In genomic region chrV:8300935-8301535, ce11 we compare ENCODE assay signal across 5 worm cellular contexts.
TF ChIP-seq lines count a peak whose summit lies in the region.

TSS of gene W02D7.6 (minus strand) at chrV:8301507.

TF ChIP-seq in whole organism, L1 larva, 84 proteins besides CTCF, POLR2A, EP300 and RAD21 (continued from another document and continues in another):
- no peak for TF ChIP-seq Y116A8C.19 (tag; optimal IDR thresholded peaks at IDR 0.05; lab: Kevin White, UChicago; ENCODE audit: borderline replicate concordance)
- no peak for TF ChIP-seq skn-1 (tag; optimal IDR thresholded peaks at IDR 0.05; lab: Kevin White, UChicago)
- TF ChIP-seq nhr-20 (tag; optimal IDR thresholded peaks at IDR 0.05; lab: Kevin White, UChicago): no peak
- no peak for TF ChIP-seq aly-2 (tag; optimal IDR thresholded peaks at IDR 0.05; lab: Kevin White, UChicago)
- TF ChIP-seq nhr-85 (tag; lab: Kevin White, UChicago): no peak
- no peak for TF ChIP-seq jun-1 (tag; optimal IDR thresholded peaks at IDR 0.05; lab: Kevin White, UChicago)
- TF ChIP-seq egl-13 (tag; optimal IDR thresholded peaks at IDR 0.05; lab: Kevin White, UChicago): no peak
- TF ChIP-seq snu-23 (GFP tag; optimal IDR thresholded peaks at IDR 0.05; lab: Kevin White, UChicago): peak; percentile 3
- no peak for TF ChIP-seq vab-15 (tag; optimal IDR thresholded peaks at IDR 0.05; lab: Kevin White, UChicago)
- TF ChIP-seq ztf-4 (tag; optimal IDR thresholded peaks at IDR 0.05; lab: Kevin White, UChicago): no peak
- TF ChIP-seq pax-3 (tag; optimal IDR thresholded peaks at IDR 0.05; lab: Kevin White, UChicago): no peak
- TF ChIP-seq dpl-1 (GFP tag; optimal IDR thresholded peaks at IDR 0.05; lab: Kevin White, UChicago): peak in 2 of 3 experiments; percentile 13 to 57
- peak; percentile 25 for TF ChIP-seq nhr-47 (tag; optimal IDR thresholded peaks at IDR 0.05; lab: Kevin White, UChicago)
- no peak for TF ChIP-seq ztf-11 (tag; optimal IDR thresholded peaks at IDR 0.05; lab: Kevin White, UChicago)
- TF ChIP-seq C04F5.9 (tag; optimal IDR thresholded peaks at IDR 0.05; lab: Kevin White, UChicago): no peak
- no peak for TF ChIP-seq elt-3 (tag; optimal IDR thresholded peaks at IDR 0.05; lab: Kevin White, UChicago)
- TF ChIP-seq unc-86 (tag; optimal IDR thresholded peaks at IDR 0.05; lab: Kevin White, UChicago): no peak
- peak; percentile 12 for TF ChIP-seq nhr-90 (tag; optimal IDR thresholded peaks at IDR 0.05; lab: Kevin White, UChicago; ENCODE audit: poor library complexity)
- TF ChIP-seq nhr-237 (tag; optimal IDR thresholded peaks at IDR 0.05; lab: Kevin White, UChicago): no peak
- no peak for TF ChIP-seq fkh-4 (tag; optimal IDR thresholded peaks at IDR 0.05; lab: Kevin White, UChicago; ENCODE audit: borderline replicate concordance)
- TF ChIP-seq nhr-11 (tag; optimal IDR thresholded peaks at IDR 0.05; lab: Kevin White, UChicago): no peak
- no peak for TF ChIP-seq nhr-77 (tag; optimal IDR thresholded peaks at IDR 0.05; lab: Kevin White, UChicago)
- TF ChIP-seq unc-62 (GFP tag; optimal IDR thresholded peaks at IDR 0.05; lab: Kevin White, UChicago): no peak
- no peak for TF ChIP-seq swsn-7 (tag; optimal IDR thresholded peaks at IDR 0.05; lab: Kevin White, UChicago)
- TF ChIP-seq zag-1 (tag; optimal IDR thresholded peaks at IDR 0.05; lab: Kevin White, UChicago): no peak
- no peak for TF ChIP-seq rnt-1 (tag; optimal IDR thresholded peaks at IDR 0.05; lab: Kevin White, UChicago)
- TF ChIP-seq ceh-8 (GFP tag; optimal IDR thresholded peaks at IDR 0.05; lab: Kevin White, UChicago): no peak

TF ChIP-seq in whole organism, L2 larva, 48 proteins besides CTCF, POLR2A, EP300 and RAD21 (continued from another document):
- TF ChIP-seq nhr-237 (tag; optimal IDR thresholded peaks at IDR 0.05; lab: Kevin White, UChicago) (no peak), nhr-77 (tag; optimal IDR thresholded peaks at IDR 0.05; lab: Kevin White, UChicago) (no peak), mab-5 (tag; optimal IDR thresholded peaks at IDR 0.05; lab: Kevin White, UChicago) (no peak), lin-11 (tag; optimal IDR thresholded peaks at IDR 0.05; lab: Kevin White, UChicago) (no peak), crh-2 (tag; optimal IDR thresholded peaks at IDR 0.05; lab: Kevin White, UChicago) (peak; percentile 62), unc-39 (tag; optimal IDR thresholded peaks at IDR 0.05; lab: Kevin White, UChicago) (no peak), egl-27 (tag; optimal IDR thresholded peaks at IDR 0.05; lab: Kevin White, UChicago) (no peak), F13H6.1 (tag; optimal IDR thresholded peaks at IDR 0.05; lab: Kevin White, UChicago) (no peak), aly-2 (tag; optimal IDR thresholded peaks at IDR 0.05; lab: Kevin White, UChicago) (no peak), sem-4 (tag; optimal IDR thresholded peaks at IDR 0.05; lab: Kevin White, UChicago) (peak; percentile 13), fos-1 (tag; optimal IDR thresholded peaks at IDR 0.05; lab: Kevin White, UChicago) (no peak), ztf-4 (tag; optimal IDR thresholded peaks at IDR 0.05; lab: Kevin White, UChicago) (no peak), unc-62 (GFP tag; optimal IDR thresholded peaks at IDR 0.05; lab: Kevin White, UChicago) (no peak), ceh-16 (tag; optimal IDR thresholded peaks at IDR 0.05; lab: Kevin White, UChicago) (no peak), gmeb-1 (tag; optimal IDR thresholded peaks at IDR 0.05; lab: Kevin White, UChicago) (no peak)

TF ChIP-seq in whole organism, L3 larva, 47 proteins besides CTCF, POLR2A, EP300 and RAD21 (continued from another document):
- TF ChIP-seq aly-2 (tag; optimal IDR thresholded peaks at IDR 0.05; lab: Kevin White, UChicago): no peak

TF ChIP-seq in whole organism, L4 larva, 104 proteins besides CTCF, POLR2A, EP300 and RAD21 (continued from another document):
- TF ChIP-seq daf-16 (GFP tag; optimal IDR thresholded peaks at IDR 0.05; lab: Kevin White, UChicago): peak in 1 of 2 experiments; percentile 10
- no peak for TF ChIP-seq daf-16 (tag; optimal IDR thresholded peaks at IDR 0.05; lab: Kevin White, UChicago)
- peak; percentile 31 for TF ChIP-seq dpl-1 (GFP tag; optimal IDR thresholded peaks at IDR 0.05; lab: Kevin White, UChicago)
- TF ChIP-seq T20F7.1 (GFP tag; optimal IDR thresholded peaks at IDR 0.05; lab: Kevin White, UChicago): peak; percentile 75
- peak in 1 of 2 experiments; percentile 30 for TF ChIP-seq lsy-2 (tag; optimal IDR thresholded peaks at IDR 0.05; lab: Kevin White, UChicago)
- TF ChIP-seq ceh-32 (tag; optimal IDR thresholded peaks at IDR 0.05; lab: Kevin White, UChicago; ENCODE audit: poor library complexity): no peak
- peak; percentile 35 for TF ChIP-seq hlh-30 (tag; optimal IDR thresholded peaks at IDR 0.05; lab: Kevin White, UChicago; ENCODE audit: insufficient read depth)
- peak; percentile 7 for TF ChIP-seq nhr-111 (GFP tag; optimal IDR thresholded peaks at IDR 0.05; lab: Kevin White, UChicago)
- no peak for TF ChIP-seq jun-1 (tag; optimal IDR thresholded peaks at IDR 0.05; lab: Kevin White, UChicago)

TF ChIP-seq in whole organism, young adult, 124 proteins besides CTCF, POLR2A, EP300 and RAD21 (continued from another document):
- TF ChIP-seq athp-1 (tag; optimal IDR thresholded peaks at IDR 0.05; lab: Kevin White, UChicago) (peak; percentile 30), him-1 (tag; optimal IDR thresholded peaks at IDR 0.05; lab: Kevin White, UChicago) (no peak), snpc-3.4 (tag; optimal IDR thresholded peaks at IDR 0.05; lab: Kevin White, UChicago) (no peak), dpl-1 (GFP tag; optimal IDR thresholded peaks at IDR 0.05; lab: Kevin White, UChicago) (no peak), B0336.3 (GFP tag; IDR thresholded peaks at IDR 0.05; lab: Robert Waterston, UW) (peak; percentile 77), ceh-27 (GFP tag; optimal IDR thresholded peaks at IDR 0.05; lab: Kevin White, UChicago) (no peak), ZK185.1 (tag; optimal IDR thresholded peaks at IDR 0.05; lab: Kevin White, UChicago; ENCODE audit: poor library complexity, severe bottlenecking) (peak; percentile 1), ceh-79 (tag; optimal IDR thresholded peaks at IDR 0.05; lab: Kevin White, UChicago) (no peak), F52B5.7 (tag; optimal IDR thresholded peaks at IDR 0.05; lab: Kevin White, UChicago) (no peak), nfyb-1 (GFP tag; IDR thresholded peaks at IDR 0.05; lab: Robert Waterston, UW) (no peak), tbx-9 (tag; optimal IDR thresholded peaks at IDR 0.05; lab: Kevin White, UChicago; ENCODE audit: borderline replicate concordance) (no peak), let-526 (GFP tag; IDR thresholded peaks at IDR 0.05; lab: Robert Waterston, UW) (no peak), ceh-58 (GFP tag; IDR thresholded peaks at IDR 0.05; lab: Robert Waterston, UW) (no peak), tlf-1 (GFP tag; optimal IDR thresholded peaks at IDR 0.05; lab: Kevin White, UChicago) (no peak), ceh-40 (GFP tag; IDR thresholded peaks at IDR 0.05; lab: Robert Waterston, UW) (0 out of 2 replicates have a peak, but pooled peaks have one; percentile 39), F10E7.11 (tag; optimal IDR thresholded peaks at IDR 0.05; lab: Kevin White, UChicago) (no peak), egrh-3 (GFP tag; IDR thresholded peaks at IDR 0.05; lab: Robert Waterston, UW) (no peak), Y79H2A.3 (GFP tag; conservative IDR thresholded peaks at IDR 0.05; lab: Robert Waterston, UW) (no peak), snpc-1.1 (tag; optimal IDR thresholded peaks at IDR 0.05; lab: Kevin White, UChicago; ENCODE audit: insufficient read depth) (no peak), nhr-27 (tag; optimal IDR thresholded peaks at IDR 0.05; lab: Kevin White, UChicago) (no peak), pbrm-1 (GFP tag; IDR thresholded peaks at IDR 0.05; lab: Robert Waterston, UW) (peak; percentile 53; the same call in 1 of the 2 replicates), ama-1 (optimal IDR thresholded peaks at IDR 0.05; lab: Kevin White, UChicago) (peak; percentile 37), ama-1 (GFP tag; optimal IDR thresholded peaks at IDR 0.05; lab: Kevin White, UChicago) (peak in 1 of 2 experiments; percentile 52), nhr-120 (GFP tag; IDR thresholded peaks at IDR 0.05; lab: Robert Waterston, UW) (no peak), snpc-1.3 (tag; optimal IDR thresholded peaks at IDR 0.05; lab: Kevin White, UChicago; ENCODE audit: insufficient read depth) (no peak), ekl-4 (GFP tag; IDR thresholded peaks at IDR 0.05; lab: Robert Waterston, UW) (0 out of 2 replicates have a peak, but pooled peaks have one; percentile 19), F22D6.2 (tag; optimal IDR thresholded peaks at IDR 0.05; lab: Kevin White, UChicago) (no peak), lin-35 (GFP tag; optimal IDR thresholded peaks at IDR 0.05; lab: Kevin White, UChicago) (no peak), mel-28 (tag; optimal IDR thresholded peaks at IDR 0.05; lab: Kevin White, UChicago; ENCODE audit: borderline replicate concordance) (no peak), B0261.1 (tag; optimal IDR thresholded peaks at IDR 0.05; lab: Kevin White, UChicago) (no peak), hlh-12 (tag; optimal IDR thresholded peaks at IDR 0.05; lab: Kevin White, UChicago) (no peak), F23B12.7 (tag; optimal IDR thresholded peaks at IDR 0.05; lab: Kevin White, UChicago; ENCODE audit: insufficient read depth) (no peak), ztf-22 (GFP tag; optimal IDR thresholded peaks at IDR 0.05; lab: Kevin White, UChicago) (no peak), D2030.7 (GFP tag; IDR thresholded peaks at IDR 0.05; lab: Robert Waterston, UW) (0 out of 2 replicates have a peak, but pooled peaks have one; percentile 8), ztf-26 (tag; optimal IDR thresholded peaks at IDR 0.05; lab: Kevin White, UChicago) (no peak), mcd-1 (GFP tag; IDR thresholded peaks at IDR 0.05; lab: Robert Waterston, UW) (peak; percentile 46; the same call in 1 of the 2 replicates), hsf-1 (GFP tag; IDR thresholded peaks at IDR 0.05; lab: Robert Waterston, UW) (peak; percentile 57; the same call in 1 of the 2 replicates), xnd-1 (tag; optimal IDR thresholded peaks at IDR 0.05; lab: Kevin White, UChicago) (no peak), ceh-91 (GFP tag; IDR thresholded peaks at IDR 0.05; lab: Robert Waterston, UW) (no peak), let-607 (tag; optimal IDR thresholded peaks at IDR 0.05; lab: Kevin White, UChicago) (peak in 1 of 2 experiments; percentile 70), ztf-28 (GFP tag; IDR thresholded peaks at IDR 0.05; lab: Robert Waterston, UW) (no peak), rcor-1 (GFP tag; IDR thresholded peaks at IDR 0.05; lab: Robert Waterston, UW) (no peak; the same call in 1 of the 2 replicates), mes-4 (tag; optimal IDR thresholded peaks at IDR 0.05; lab: Kevin White, UChicago) (no peak), C17E4.6 (GFP tag; IDR thresholded peaks at IDR 0.05; lab: Robert Waterston, UW) (no peak), snpc-4 (GFP tag; optimal IDR thresholded peaks at IDR 0.05; lab: Kevin White, UChicago) (no peak), snpc-4 (tag; optimal IDR thresholded peaks at IDR 0.05; lab: Kevin White, UChicago) (peak in 1 of 4 experiments; percentile 54), rec-8 (tag; optimal IDR thresholded peaks at IDR 0.05; lab: Kevin White, UChicago) (no peak), unc-130 (GFP tag; optimal IDR thresholded peaks at IDR 0.05; lab: Kevin White, UChicago) (no peak), aptf-3 (GFP tag; IDR thresholded peaks at IDR 0.05; lab: Robert Waterston, UW) (no peak), efl-1 (GFP tag; optimal IDR thresholded peaks at IDR 0.05; lab: Kevin White, UChicago) (no peak), ztf-3 (GFP tag; optimal IDR thresholded peaks at IDR 0.05; lab: Kevin White, UChicago) (no peak), lin-54 (GFP tag; optimal IDR thresholded peaks at IDR 0.05; lab: Kevin White, UChicago) (peak; percentile 39), sdz-38 (tag; optimal IDR thresholded peaks at IDR 0.05; lab: Kevin White, UChicago) (no peak), madf-6 (GFP tag; IDR thresholded peaks at IDR 0.05; lab: Robert Waterston, UW) (peak; percentile 51), rpc-1 (optimal IDR thresholded peaks at IDR 0.05; lab: Kevin White, UChicago) (no peak), rpc-1 (tag; optimal IDR thresholded peaks at IDR 0.05; lab: Kevin White, UChicago) (no peak), tbp1 (GFP tag; optimal IDR thresholded peaks at IDR 0.05; lab: Kevin White, UChicago) (peak; percentile 34), K11D2.4 (GFP tag; IDR thresholded peaks at IDR 0.05; lab: Robert Waterston, UW) (no peak), sea-2 (GFP tag; IDR thresholded peaks at IDR 0.05; lab: Robert Waterston, UW) (no peak), ets-4 (GFP tag; optimal IDR thresholded peaks at IDR 0.05; lab: Kevin White, UChicago) (no peak), repo-1 (tag; optimal IDR thresholded peaks at IDR 0.05; lab: Kevin White, UChicago) (no peak), attf-3 (GFP tag; conservative IDR thresholded peaks at IDR 0.05; lab: Robert Waterston, UW) (peak; percentile 41), F39B2.1 (GFP tag; IDR thresholded peaks at IDR 0.05; lab: Robert Waterston, UW) (no peak), hrde-1 (tag; optimal IDR thresholded peaks at IDR 0.05; lab: Kevin White, UChicago; ENCODE audit: borderline replicate concordance) (no peak), Y67H2A.10 (GFP tag; conservative IDR thresholded peaks at IDR 0.05; lab: Robert Waterston, UW) (no peak), chd-7 (tag; optimal IDR thresholded peaks at IDR 0.05; lab: Kevin White, UChicago) (no peak), lin-40 (tag; optimal IDR thresholded peaks at IDR 0.05; lab: Kevin White, UChicago) (no peak), Y53G8AR.9 (GFP tag; conservative IDR thresholded peaks at IDR 0.05; lab: Robert Waterston, UW) (no peak), madf-10 (tag; optimal IDR thresholded peaks at IDR 0.05; lab: Kevin White, UChicago) (no peak), F49E8.2 (tag; optimal IDR thresholded peaks at IDR 0.05; lab: Kevin White, UChicago; ENCODE audit: insufficient read depth) (no peak), K12H6.12 (tag; optimal IDR thresholded peaks at IDR 0.05; lab: Kevin White, UChicago) (no peak)
